Fruit fly (Drosophila melanogaster) whole organism, wandering third instar larva: ENCODE data around the gene CG4042.
A peak's percentile ranks its signal among the peaks of the same experiment; 100 is the strongest.

Experiments used
- Dfd ChIP-seq: fragments of >200 bp; optimal IDR thresholded peaks from 2 replicates; lab custom pipeline; 2017; ENCODE audit warnings: missing biosample characterization, missing genetic modification characterization
- Hr78 ChIP-seq: fragments of >200 bp; optimal IDR thresholded peaks from 2 replicates; lab custom pipeline; 2017; ENCODE audit warnings: missing biosample characterization, missing genetic modification characterization
- Hr83 ChIP-seq: fragments of 200-300 bp; sonication (Bioruptor generic); optimal IDR thresholded peaks from 2 replicates; lab custom pipeline; 2016; ENCODE audit warnings: missing biosample characterization, mild to moderate bottlenecking, missing genetic modification characterization, moderate library complexity; ENCODE audit not compliant: poor library complexity, severe bottlenecking
- Myc ChIP-seq: fragments of >200 bp; optimal IDR thresholded peaks from 2 replicates; lab custom pipeline; 2017
- OdsH ChIP-seq: fragments of 200-800 bp; sonication (Bioruptor generic); optimal IDR thresholded peaks from 2 replicates; lab custom pipeline; 2016; ENCODE audit warnings: missing biosample characterization, mild to moderate bottlenecking, missing genetic modification characterization
- Sp1 ChIP-seq: fragments of 200-800 bp; sonication (Bioruptor generic); optimal IDR thresholded peaks from 3 replicates; lab custom pipeline; 2019; ENCODE audit warnings: missing biosample characterization, mild to moderate bottlenecking, missing genetic modification characterization, moderate library complexity
- dl ChIP-seq, 2 experiments: fragments of 175-275, 200-275 bp in 1 of 2; fragments of 200-275 bp in 1 of 2; sonication (Bioruptor generic); optimal IDR thresholded peaks; lab custom pipeline; 2018; ENCODE audit warnings: mild to moderate bottlenecking in 2 of 2, missing biosample characterization in 2 of 2, missing genetic modification characterization in 2 of 2, moderate library complexity in 2 of 2; ENCODE audit not compliant: partially characterized antibody in 2 of 2, insufficient read depth in 1 of 2
- dsf ChIP-seq: sonication (Bioruptor generic); optimal IDR thresholded peaks from 2 replicates; lab custom pipeline; 2016; ENCODE audit warnings: missing biosample characterization, missing genetic modification characterization, borderline replicate concordance
- foxo ChIP-seq, 2 experiments: fragments of 200-800 bp; sonication (Bioruptor generic); optimal IDR thresholded peaks; 2 replicates in 1 of 2; 3 replicates in 1 of 2; lab custom pipeline; 2016 to 2017; ENCODE audit warnings: missing biosample characterization in 2 of 2, missing genetic modification characterization in 2 of 2
- h ChIP-seq: fragments of 200-800 bp; sonication (Bioruptor generic); optimal IDR thresholded peaks from 3 replicates; lab custom pipeline; 2016; ENCODE audit warnings: missing biosample characterization, mild to moderate bottlenecking, missing genetic modification characterization
- lola ChIP-seq: fragments of >200 bp; optimal IDR thresholded peaks from 2 replicates; lab custom pipeline; 2017; ENCODE audit warnings: missing biosample characterization, missing genetic modification characterization
- pan ChIP-seq: fragments of >200 bp; optimal IDR thresholded peaks from 2 replicates; lab custom pipeline; 2017
- psq ChIP-seq: fragments of 200-800 bp; sonication (Bioruptor generic); optimal IDR thresholded peaks from 3 replicates; lab custom pipeline; 2017; ENCODE audit warnings: missing biosample characterization, mild to moderate bottlenecking, missing genetic modification characterization, moderate library complexity
- tai ChIP-seq: sonication (Bioruptor generic); optimal IDR thresholded peaks from 2 replicates; lab custom pipeline; 2016; ENCODE audit warnings: missing biosample characterization, missing genetic modification characterization

DNA sequence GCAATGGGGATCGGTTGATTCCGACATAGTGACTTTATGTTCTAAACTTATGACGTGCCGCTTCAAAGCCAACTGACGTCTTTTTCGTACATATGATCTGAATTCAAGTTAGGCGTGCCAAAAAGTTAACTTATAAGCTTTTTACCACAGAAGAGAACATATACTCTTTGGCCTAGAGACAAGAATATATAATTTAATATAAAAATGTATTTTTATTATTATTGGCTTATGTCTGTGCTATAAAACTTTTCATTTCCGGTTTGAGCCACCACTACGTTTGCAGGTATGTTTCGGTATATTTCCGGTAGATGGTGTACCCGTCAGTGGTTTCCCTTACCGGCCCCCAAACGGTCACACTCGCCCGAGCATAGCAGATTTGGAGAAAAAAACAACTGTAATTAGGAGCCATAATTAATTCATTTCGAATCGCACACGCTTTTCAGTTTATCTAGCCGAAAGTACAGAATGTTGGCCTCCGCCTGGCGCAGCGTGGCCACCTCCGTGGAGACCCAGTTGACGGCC lies 27.1 kb upstream of the CG4042 start, which contains the start of the genes CG3698 and tzn:
- TF ChIP-seq Sp1 (GFP tag; lab: Kevin White, UChicago) (peak; percentile 85), psq (GFP tag; lab: Kevin White, UChicago) (peak; percentile 70), foxo (GFP tag; optimal IDR thresholded peaks at IDR 0.05; lab: Kevin White, UChicago) (no peak), OdsH (GFP tag; lab: Kevin White, UChicago) (peak; percentile 83), pan (lab: Kevin White, UChicago) (no peak), tai (no peak), lola (GFP tag; lab: Kevin White, UChicago) (no peak), Myc (lab: Kevin White, UChicago) (peak; percentile 43), h (GFP tag; lab: Kevin White, UChicago) (no peak), dl (GFP tag; optimal IDR thresholded peaks at IDR 0.05; lab: Kevin White, UChicago; ENCODE audit: insufficient read depth in 1 of 2, partially characterized antibody in 2 of 2) (no peak), Dfd (no peak), Hr83 (GFP tag; lab: Kevin White, UChicago) (peak; percentile 95), dsf (GFP tag; lab: Kevin White, UChicago) (no peak), Hr78 (GFP tag; lab: Kevin White, UChicago) (no peak)
